Fruit fly (Drosophila melanogaster) whole organism, wandering third instar larva: ENCODE measurements around the gene CG5043.

ENCODE experiments used
- CG32264 ChIP-seq: fragments of 200-800 bp; sonication (Bioruptor generic); optimal IDR thresholded peaks from 2 replicates; lab custom pipeline; 2016; ENCODE audit warnings: missing biosample characterization, missing genetic modification characterization
- CG9705 ChIP-seq: fragments of 200-800 bp; sonication (Bioruptor generic); optimal IDR thresholded peaks from 2 replicates; lab custom pipeline; 2018; ENCODE audit warnings: missing biosample characterization, mild to moderate bottlenecking, missing genetic modification characterization
- CrebA ChIP-seq: fragments of 200-800 bp; sonication (Bioruptor generic); optimal IDR thresholded peaks from 2 replicates; lab custom pipeline; 2016; ENCODE audit warnings: missing biosample characterization, mild to moderate bottlenecking, missing genetic modification characterization, borderline replicate concordance
- Dfd ChIP-seq: fragments of >200 bp; optimal IDR thresholded peaks from 2 replicates; lab custom pipeline; 2017; ENCODE audit warnings: missing biosample characterization, missing genetic modification characterization
- Dif ChIP-seq: fragments of 200-275, 200-300 bp; sonication (Bioruptor generic); optimal IDR thresholded peaks from 2 replicates; lab custom pipeline; 2018; ENCODE audit warnings: missing biosample characterization, missing genetic modification characterization; ENCODE audit not compliant: partially characterized antibody
- HLH106 ChIP-seq: fragments of 200-800 bp; optimal IDR thresholded peaks from 3 replicates; lab custom pipeline; 2019; ENCODE audit warnings: missing biosample characterization, mild to moderate bottlenecking, missing genetic modification characterization, moderate library complexity
- Hnf4 ChIP-seq: fragments of 200-800 bp; sonication (Bioruptor generic); optimal IDR thresholded peaks from 2 replicates; lab custom pipeline; 2016; ENCODE audit warnings: missing biosample characterization, mild to moderate bottlenecking, missing genetic modification characterization
- Hr78 ChIP-seq: fragments of >200 bp; optimal IDR thresholded peaks from 2 replicates; lab custom pipeline; 2017; ENCODE audit warnings: missing biosample characterization, missing genetic modification characterization
- Hr83 ChIP-seq: fragments of 200-300 bp; sonication (Bioruptor generic); optimal IDR thresholded peaks from 2 replicates; lab custom pipeline; 2016; ENCODE audit warnings: missing biosample characterization, mild to moderate bottlenecking, missing genetic modification characterization, moderate library complexity; ENCODE audit not compliant: poor library complexity, severe bottlenecking
- Jra ChIP-seq: sonication (Bioruptor generic); optimal IDR thresholded peaks from 2 replicates; lab custom pipeline; 2016; ENCODE audit warnings: missing biosample characterization, missing genetic modification characterization
- Mio ChIP-seq: sonication (Bioruptor generic); optimal IDR thresholded peaks from 2 replicates; lab custom pipeline; 2016; ENCODE audit warnings: missing biosample characterization, missing genetic modification characterization
- Myc ChIP-seq: fragments of >200 bp; optimal IDR thresholded peaks from 2 replicates; lab custom pipeline; 2017
- N ChIP-seq: fragments of >200 bp; optimal IDR thresholded peaks from 2 replicates; lab custom pipeline; 2018; ENCODE audit warnings: missing biosample characterization, missing external identifiers, missing genetic modification characterization
- OdsH ChIP-seq: fragments of 200-800 bp; sonication (Bioruptor generic); optimal IDR thresholded peaks from 2 replicates; lab custom pipeline; 2016; ENCODE audit warnings: missing biosample characterization, mild to moderate bottlenecking, missing genetic modification characterization
- Rel ChIP-seq, 2 experiments: fragments of 200-800 bp; sonication (Bioruptor generic) in 1 of 2; optimal IDR thresholded peaks; 2 replicates in 1 of 2; 3 replicates in 1 of 2; lab custom pipeline; 2016 to 2019; ENCODE audit warnings: mild to moderate bottlenecking in 2 of 2, missing biosample characterization in 2 of 2, missing genetic modification characterization in 2 of 2, moderate library complexity in 1 of 2
- br ChIP-seq: fragments of 200-800 bp; sonication (Bioruptor generic); optimal IDR thresholded peaks from 2 replicates; lab custom pipeline; 2016; ENCODE audit warnings: missing biosample characterization, missing genetic modification characterization
- brk ChIP-seq: fragments of 200-800 bp; sonication (Bioruptor generic); optimal IDR thresholded peaks from 2 replicates; lab custom pipeline; 2016; ENCODE audit warnings: missing biosample characterization, mild to moderate bottlenecking, missing genetic modification characterization
- dl ChIP-seq, 2 experiments: fragments of 175-275, 200-275 bp in 1 of 2; fragments of 200-275 bp in 1 of 2; sonication (Bioruptor generic); optimal IDR thresholded peaks; lab custom pipeline; 2018; ENCODE audit warnings: mild to moderate bottlenecking in 2 of 2, missing biosample characterization in 2 of 2, missing genetic modification characterization in 2 of 2, moderate library complexity in 2 of 2; ENCODE audit not compliant: partially characterized antibody in 2 of 2, insufficient read depth in 1 of 2
- dmrt93B ChIP-seq: fragments of 200-800 bp; sonication (Bioruptor generic); optimal IDR thresholded peaks from 2 replicates; lab custom pipeline; 2018; ENCODE audit warnings: missing biosample characterization, mild to moderate bottlenecking, missing genetic modification characterization
- ey ChIP-seq: fragments of 200-800 bp; sonication (Bioruptor generic); optimal IDR thresholded peaks from 2 replicates; lab custom pipeline; 2016; ENCODE audit warnings: missing biosample characterization, missing genetic modification characterization
- foxo ChIP-seq, 2 experiments: fragments of 200-800 bp; sonication (Bioruptor generic); optimal IDR thresholded peaks; 2 replicates in 1 of 2; 3 replicates in 1 of 2; lab custom pipeline; 2016 to 2017; ENCODE audit warnings: missing biosample characterization in 2 of 2, missing genetic modification characterization in 2 of 2
- fru ChIP-seq: fragments of 200-800 bp; sonication (Bioruptor generic); optimal IDR thresholded peaks from 3 replicates; lab custom pipeline; 2016; ENCODE audit warnings: missing biosample characterization, mild to moderate bottlenecking, missing genetic modification characterization
- h ChIP-seq: fragments of 200-800 bp; sonication (Bioruptor generic); optimal IDR thresholded peaks from 3 replicates; lab custom pipeline; 2016; ENCODE audit warnings: missing biosample characterization, mild to moderate bottlenecking, missing genetic modification characterization
- jim ChIP-seq: fragments of 175-275, 200-325 bp; sonication (Bioruptor generic); optimal IDR thresholded peaks from 2 replicates; lab custom pipeline; 2016; ENCODE audit warnings: missing biosample characterization, mild to moderate bottlenecking, missing genetic modification characterization
- pan ChIP-seq: fragments of >200 bp; optimal IDR thresholded peaks from 2 replicates; lab custom pipeline; 2017
- psq ChIP-seq: fragments of 200-800 bp; sonication (Bioruptor generic); optimal IDR thresholded peaks from 3 replicates; lab custom pipeline; 2017; ENCODE audit warnings: missing biosample characterization, mild to moderate bottlenecking, missing genetic modification characterization, moderate library complexity
- rgr ChIP-seq: fragments of 200-800 bp; sonication (Bioruptor generic); optimal IDR thresholded peaks from 3 replicates; lab custom pipeline; 2016; ENCODE audit warnings: missing biosample characterization, mild to moderate bottlenecking, missing genetic modification characterization
- sage ChIP-seq: fragments of 200-800 bp; sonication (Bioruptor generic); optimal IDR thresholded peaks from 2 replicates; lab custom pipeline; 2016; ENCODE audit warnings: missing biosample characterization, mild to moderate bottlenecking, missing genetic modification characterization
- sv ChIP-seq: fragments of 200-800 bp; sonication (Bioruptor generic); optimal IDR thresholded peaks from 3 replicates; lab custom pipeline; 2016; ENCODE audit warnings: missing biosample characterization, missing genetic modification characterization
- tai ChIP-seq: sonication (Bioruptor generic); optimal IDR thresholded peaks from 2 replicates; lab custom pipeline; 2016; ENCODE audit warnings: missing biosample characterization, missing genetic modification characterization
- woc ChIP-seq: sonication (Bioruptor generic); optimal IDR thresholded peaks from 2 replicates; lab custom pipeline; 2016; ENCODE audit warnings: missing biosample characterization, mild to moderate bottlenecking, missing genetic modification characterization

The CG5043 gene

DNA sequence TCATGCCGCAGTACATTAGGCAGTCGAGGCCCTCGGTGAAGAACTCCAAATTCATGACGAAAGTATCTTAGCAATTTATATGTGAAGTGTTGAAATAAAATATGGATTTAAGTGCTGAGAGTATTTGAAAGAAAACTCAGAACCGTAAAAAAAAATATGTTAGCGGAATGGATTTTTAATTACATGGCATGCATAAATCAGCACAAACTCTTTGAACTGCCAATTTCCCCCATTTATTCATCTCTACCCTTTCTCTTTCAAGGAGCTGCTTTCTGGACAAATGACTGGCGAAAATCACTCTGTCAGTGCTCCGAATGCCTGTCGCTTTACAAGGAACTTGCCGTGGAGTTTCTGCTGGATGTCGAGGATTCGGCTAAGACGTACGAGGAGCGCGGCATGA is 21.1 kb upstream of the CG5043 start, which contains the start of gene Rsph9:
TSS of gene Rsph9 (minus strand) at position 101 of the 400 bp plus-strand sequence.
- TF ChIP-seq br (GFP tag; lab: Kevin White, UChicago): no peak
- no peak for TF ChIP-seq brk (GFP tag; lab: Kevin White, UChicago)
- no peak for TF ChIP-seq psq (GFP tag; lab: Kevin White, UChicago)
- no peak for TF ChIP-seq HLH106 (tag; lab: Kevin White, UChicago)
- TF ChIP-seq pan: no peak
- no peak for TF ChIP-seq woc
- no peak for TF ChIP-seq N (GFP tag; lab: Kevin White, UChicago)
- TF ChIP-seq CrebA (GFP tag; lab: Kevin White, UChicago): no peak
- TF ChIP-seq CG9705 (GFP tag; lab: Kevin White, UChicago): no peak
- no peak for TF ChIP-seq Hr78 (GFP tag; lab: Kevin White, UChicago)
- no peak for TF ChIP-seq Mio (GFP tag; lab: Kevin White, UChicago)
- TF ChIP-seq Myc (lab: Kevin White, UChicago): no peak
- no peak for TF ChIP-seq tai (GFP tag; lab: Kevin White, UChicago)
- no peak for TF ChIP-seq OdsH (GFP tag; lab: Kevin White, UChicago)
- no peak for TF ChIP-seq h
- TF ChIP-seq sage (GFP tag; lab: Kevin White, UChicago): no peak
- TF ChIP-seq, all 38 proteins: peak for 0

dm6 chr2L:17420419-17420818 is 13.2 kb upstream of the CG5043 start:
- TF ChIP-seq Rel (GFP tag; optimal IDR thresholded peaks at IDR 0.05; lab: Kevin White, UChicago) (no peak), Rel (tag; optimal IDR thresholded peaks at IDR 0.05; lab: Kevin White, UChicago) (peak; percentile 98), CrebA (GFP tag; lab: Kevin White, UChicago) (no peak)

dm6 chr2L:17421366-17421765 is 12.3 kb upstream of the CG5043 start:
- TF ChIP-seq foxo (GFP tag; optimal IDR thresholded peaks at IDR 0.05; lab: Kevin White, UChicago): peak in 1 of 2 experiments; percentile 18
- TF ChIP-seq Mio (GFP tag; lab: Kevin White, UChicago): no peak
- TF ChIP-seq Dif (GFP tag; lab: Kevin White, UChicago): no peak
- peak; percentile 47 for TF ChIP-seq fru
- no peak for TF ChIP-seq sv
- peak; percentile 4 for TF ChIP-seq OdsH (GFP tag; lab: Kevin White, UChicago)
- peak; percentile 36 for TF ChIP-seq dmrt93B (GFP tag; lab: Kevin White, UChicago)
- peak; percentile 62 for TF ChIP-seq psq (GFP tag; lab: Kevin White, UChicago)
- peak; percentile 65 for TF ChIP-seq HLH106 (tag; lab: Kevin White, UChicago)
- peak; percentile 35 for TF ChIP-seq rgr (GFP tag; lab: Kevin White, UChicago)

dm6 chr2L:17422089-17422488 is 11.6 kb upstream of the CG5043 start:
- TF ChIP-seq pan (no peak), woc (no peak), CG32264 (GFP tag; lab: Kevin White, UChicago) (no peak), Hr83 (no peak), Dfd (GFP tag; lab: Kevin White, UChicago) (no peak), Jra (GFP tag; lab: Kevin White, UChicago) (no peak), dl (GFP tag; optimal IDR thresholded peaks at IDR 0.05; lab: Kevin White, UChicago; ENCODE audit: insufficient read depth in 1 of 2, partially characterized antibody in 2 of 2) (no peak)

- TF ChIP-seq fru (no peak), CG32264 (GFP tag; lab: Kevin White, UChicago) (no peak), dl (GFP tag; optimal IDR thresholded peaks at IDR 0.05; lab: Kevin White, UChicago; ENCODE audit: insufficient read depth in 1 of 2, partially characterized antibody in 2 of 2) (no peak), HLH106 (tag; lab: Kevin White, UChicago) (no peak), Hr83 (no peak), jim (GFP tag; lab: Kevin White, UChicago) (no peak), pan (no peak), ey (no peak), Hnf4 (GFP tag; lab: Kevin White, UChicago) (no peak), N (GFP tag; lab: Kevin White, UChicago) (no peak), Jra (GFP tag; lab: Kevin White, UChicago) (no peak)
- TF ChIP-seq, all 38 proteins: peak for 0
Measured at dm6 chr2L:17425005-17425404, 8.7 kb upstream of the CG5043 start.
